Worm (Caenorhabditis elegans) whole organism, L4 larva: ENCODE data around the gene yju-2.

Source experiments
- F10B5.3 ChIP-seq: sonication (generic microtip); optimal IDR thresholded peaks from 2 replicates; lab custom pipeline; 2016; ENCODE audit warnings: mild to moderate bottlenecking, missing genetic modification characterization, missing compliant biosample characterization
- T20F7.1 ChIP-seq: fragments of 200-800 bp; sonication (Bioruptor generic); optimal IDR thresholded peaks from 2 replicates; lab custom pipeline; 2018; ENCODE audit warnings: mild to moderate bottlenecking, missing genetic modification characterization, missing compliant biosample characterization
- Y105C5A.15 ChIP-seq: fragments of 200-800 bp; sonication (Bioruptor generic); IDR thresholded peaks from 2 replicates; pipeline ENCODE4 v1.3.6; 2022; ENCODE audit warnings: missing genetic modification characterization, missing compliant biosample characterization
- Y48G9A.11 ChIP-seq: fragments of 200-800 bp; sonication (Bioruptor generic); IDR thresholded peaks from 2 replicates; pipeline ENCODE4 v1.3.6; 2022; ENCODE audit warnings: missing genetic modification reagents, missing genetic modification characterization, missing compliant biosample characterization
- Y5F2A.4 ChIP-seq: fragments of 200-800 bp; sonication (Bioruptor generic); optimal IDR thresholded peaks from 2 replicates; lab custom pipeline; 2018; ENCODE audit warnings: mild to moderate bottlenecking, missing genetic modification characterization, missing compliant biosample characterization
- ZK337.2 ChIP-seq: fragments of 200-800 bp; sonication (Bioruptor generic); IDR thresholded peaks from 2 replicates; pipeline ENCODE4 v1.3.6; 2022; ENCODE audit warnings: missing genetic modification reagents, missing genetic modification characterization, missing compliant biosample characterization
- aly-2 ChIP-seq: sonication (generic microtip); optimal IDR thresholded peaks from 2 replicates; lab custom pipeline; 2018; ENCODE audit warnings: missing biosample characterization, missing genetic modification characterization
- arid-1 ChIP-seq: fragments of 200-800 bp; sonication (Bioruptor generic); conservative IDR thresholded peaks from 2 replicates; pipeline ENCODE4 v1.3.6; 2022; ENCODE audit warnings: missing genetic modification reagents, missing genetic modification characterization, missing compliant biosample characterization
- ceh-20 ChIP-seq: fragments of 200-800 bp; sonication (Bioruptor generic); IDR thresholded peaks from 2 replicates; pipeline ENCODE4 v1.3.6; 2022; ENCODE audit warnings: missing genetic modification reagents, missing genetic modification characterization, missing compliant biosample characterization
- ceh-28 ChIP-seq: fragments of 150-350 bp; optimal IDR thresholded peaks from 2 replicates; lab custom pipeline; 2014; ENCODE audit warnings: missing biosample characterization, missing genetic modification reagents, missing genetic modification characterization
- cey-2 ChIP-seq: sonication (generic microtip); optimal IDR thresholded peaks from 3 replicates; lab custom pipeline; 2017; ENCODE audit warnings: missing genetic modification characterization, mild to moderate bottlenecking, missing compliant biosample characterization, antibody characterized with exemption, borderline replicate concordance; ENCODE audit not compliant: insufficient read depth
- daf-19 ChIP-seq: fragments of 200-800 bp; sonication (Bioruptor generic); conservative IDR thresholded peaks from 2 replicates; pipeline ENCODE4 v1.3.6; 2022; ENCODE audit warnings: missing genetic modification characterization, missing compliant biosample characterization
- daf-8 ChIP-seq: fragments of 200-800 bp; sonication (Bioruptor generic); IDR thresholded peaks from 2 replicates; pipeline ENCODE4 v1.3.6; 2022; ENCODE audit warnings: missing genetic modification characterization, missing compliant biosample characterization
- dmd-9 ChIP-seq: fragments of 200-800 bp; sonication (Bioruptor generic); IDR thresholded peaks from 2 replicates; pipeline ENCODE4 v1.3.6; 2022; ENCODE audit warnings: missing genetic modification reagents, missing genetic modification characterization, missing compliant biosample characterization
- dpl-1 ChIP-seq: fragments of 150-350 bp; optimal IDR thresholded peaks from 2 replicates; lab custom pipeline; 2014; ENCODE audit warnings: missing biosample characterization, missing genetic modification reagents, missing genetic modification characterization
- dve-1 ChIP-seq: sonication (generic microtip); optimal IDR thresholded peaks from 2 replicates; lab custom pipeline; 2017; ENCODE audit warnings: antibody characterized with exemption, mild to moderate bottlenecking, missing genetic modification characterization, missing compliant biosample characterization; ENCODE audit not compliant: insufficient read depth
- egl-27 ChIP-seq: sonication (generic microtip); optimal IDR thresholded peaks from 3 replicates; lab custom pipeline; 2017; ENCODE audit warnings: missing biosample characterization, missing genetic modification reagents, missing genetic modification characterization
- fkh-10 ChIP-seq: fragments of 150-350 bp; optimal IDR thresholded peaks from 2 replicates; lab custom pipeline; 2014; ENCODE audit warnings: missing biosample characterization, missing genetic modification reagents, missing genetic modification characterization
- fos-1 ChIP-seq: fragments of 150-350 bp; optimal IDR thresholded peaks from 2 replicates; lab custom pipeline; 2014; ENCODE audit warnings: missing biosample characterization, missing genetic modification characterization
- gei-8 ChIP-seq: fragments of 200-800 bp; sonication (Bioruptor generic); optimal IDR thresholded peaks from 2 replicates; lab custom pipeline; 2018; ENCODE audit warnings: mild to moderate bottlenecking, missing genetic modification characterization, missing compliant biosample characterization
- hif-1 ChIP-seq, 2 experiments: sonication (generic microtip); optimal IDR thresholded peaks; 2 replicates each; lab custom pipeline; 2016 to 2017; ENCODE audit warnings: missing compliant biosample characterization in 2 of 2, missing genetic modification characterization in 2 of 2, missing genetic modification reagents in 2 of 2, missing genotype in 2 of 2, mild to moderate bottlenecking in 1 of 2
- hlh-11 ChIP-seq: fragments of 200-800 bp; sonication (Bioruptor generic); optimal IDR thresholded peaks from 2 replicates; lab custom pipeline; 2018; ENCODE audit warnings: mild to moderate bottlenecking, missing genetic modification characterization, missing compliant biosample characterization
- hlh-30 ChIP-seq: sonication (generic microtip); optimal IDR thresholded peaks from 2 replicates; lab custom pipeline; 2017; ENCODE audit warnings: antibody characterized with exemption, mild to moderate bottlenecking, missing genetic modification characterization, missing compliant biosample characterization; ENCODE audit not compliant: insufficient read depth
- jun-1 ChIP-seq: fragments of 150-350 bp; optimal IDR thresholded peaks from 2 replicates; lab custom pipeline; 2014; ENCODE audit warnings: missing biosample characterization, missing genetic modification reagents, missing genetic modification characterization
- lin-13 ChIP-seq: fragments of 150-350 bp; optimal IDR thresholded peaks from 2 replicates; lab custom pipeline; 2014; ENCODE audit warnings: missing biosample characterization, missing genetic modification reagents, missing genetic modification characterization
- lin-38 ChIP-seq: fragments of 200-800 bp; sonication (Bioruptor generic); IDR thresholded peaks from 2 replicates; pipeline ENCODE4 v1.3.6; 2022; ENCODE audit warnings: missing genetic modification reagents, missing genetic modification characterization, missing compliant biosample characterization
- lin-39 ChIP-seq: fragments of 150-350 bp; optimal IDR thresholded peaks from 2 replicates; lab custom pipeline; 2014; ENCODE audit warnings: missing biosample characterization, missing genetic modification reagents, missing genetic modification characterization
- lir-3 ChIP-seq: sonication (generic microtip); optimal IDR thresholded peaks from 2 replicates; lab custom pipeline; 2016; ENCODE audit warnings: mild to moderate bottlenecking, missing genetic modification characterization, missing compliant biosample characterization
- madf-5 ChIP-seq, 2 experiments: fragments of 200-800 bp; sonication (Bioruptor generic); IDR thresholded peaks; 2 replicates each; pipeline ENCODE4 v1.3.6; 2022; ENCODE audit warnings: missing compliant biosample characterization in 2 of 2, missing genetic modification characterization in 2 of 2
- mes-2 ChIP-seq: sonication (generic microtip); optimal IDR thresholded peaks from 2 replicates; lab custom pipeline; 2016; ENCODE audit warnings: missing genotype, mild to moderate bottlenecking, missing genetic modification characterization, missing compliant biosample characterization; ENCODE audit not compliant: poor library complexity, severe bottlenecking
- mxl-2 ChIP-seq: fragments of 200-800 bp; sonication (Bioruptor generic); conservative IDR thresholded peaks from 2 replicates; pipeline ENCODE4 v1.3.6; 2022; ENCODE audit warnings: missing genetic modification reagents, missing genetic modification characterization, missing compliant biosample characterization
- mxl-3 ChIP-seq: fragments of 200-800 bp; sonication (Bioruptor generic); optimal IDR thresholded peaks from 2 replicates; lab custom pipeline; 2018; ENCODE audit warnings: mild to moderate bottlenecking, missing genetic modification characterization, missing compliant biosample characterization
- nhr-10 ChIP-seq: fragments of 150-350 bp; optimal IDR thresholded peaks from 2 replicates; lab custom pipeline; 2014; ENCODE audit warnings: missing biosample characterization, missing genetic modification characterization
- nhr-11 ChIP-seq: fragments of 150-350 bp; optimal IDR thresholded peaks from 2 replicates; lab custom pipeline; 2014; ENCODE audit warnings: missing biosample characterization, missing genetic modification characterization
- nhr-237 ChIP-seq: sonication (generic microtip); optimal IDR thresholded peaks from 2 replicates; lab custom pipeline; 2017; ENCODE audit warnings: missing biosample characterization, missing genetic modification characterization
- nhr-25 ChIP-seq: sonication (generic microtip); optimal IDR thresholded peaks from 2 replicates; lab custom pipeline; 2017; ENCODE audit warnings: missing genetic modification characterization, mild to moderate bottlenecking, missing compliant biosample characterization, antibody characterized with exemption, moderate library complexity, borderline replicate concordance; ENCODE audit not compliant: insufficient read depth
- nhr-41 ChIP-seq: fragments of 200-800 bp; sonication (Bioruptor generic); IDR thresholded peaks from 2 replicates; pipeline ENCODE4 v1.3.6; 2022; ENCODE audit warnings: missing genetic modification reagents, missing genetic modification characterization, missing compliant biosample characterization
- nhr-48 ChIP-seq: sonication (generic microtip); optimal IDR thresholded peaks from 2 replicates; lab custom pipeline; 2016; ENCODE audit warnings: mild to moderate bottlenecking, missing genetic modification characterization, missing compliant biosample characterization
- pha-4 ChIP-seq, 2 experiments: fragments of 150-350 bp in 1 of 2; fragments of 200-800 bp in 1 of 2; sonication (Bioruptor generic) in 1 of 2; IDR thresholded peaks in 1 of 2; optimal IDR thresholded peaks in 1 of 2; 2 replicates each; pipeline versions ENCODE4 v1.3.6 to Lab custom; 2014 to 2022; ENCODE audit warnings: missing genetic modification characterization in 2 of 2, missing genetic modification reagents in 2 of 2, missing biosample characterization in 1 of 2, missing compliant biosample characterization in 1 of 2
- set-16 ChIP-seq: fragments of 200-800 bp; sonication (Bioruptor generic); IDR thresholded peaks from 2 replicates; pipeline ENCODE4 v1.3.6; 2022; ENCODE audit warnings: missing genetic modification reagents, missing genetic modification characterization, missing compliant biosample characterization
- snpc-1.2 ChIP-seq: fragments of 200-800 bp; sonication (Bioruptor generic); IDR thresholded peaks from 2 replicates; pipeline ENCODE4 v1.3.6; 2022; ENCODE audit warnings: missing genetic modification reagents, missing genetic modification characterization, missing compliant biosample characterization
- spr-1 ChIP-seq: sonication (generic microtip); optimal IDR thresholded peaks from 2 replicates; lab custom pipeline; 2016; ENCODE audit warnings: mild to moderate bottlenecking, missing genetic modification characterization, missing compliant biosample characterization
- tag-97 ChIP-seq: fragments of 200-800 bp; sonication (Bioruptor generic); IDR thresholded peaks from 2 replicates; pipeline ENCODE4 v1.3.6; 2022; ENCODE audit warnings: missing genetic modification characterization, missing compliant biosample characterization
- vab-7 ChIP-seq: fragments of 200-800 bp; sonication (Bioruptor generic); IDR thresholded peaks from 2 replicates; pipeline ENCODE4 v1.3.6; 2022; ENCODE audit warnings: missing genetic modification reagents, missing genetic modification characterization, missing compliant biosample characterization
- zag-1 ChIP-seq: fragments of 150-350 bp; optimal IDR thresholded peaks from 2 replicates; lab custom pipeline; 2014; ENCODE audit warnings: missing biosample characterization, missing genetic modification characterization
- zfp-3 ChIP-seq: fragments of 200-800 bp; sonication (Bioruptor generic); conservative IDR thresholded peaks from 2 replicates; pipeline ENCODE4 v1.3.6; 2022; ENCODE audit warnings: missing genetic modification reagents, missing genetic modification characterization, missing compliant biosample characterization
- zip-11 ChIP-seq: fragments of 200-800 bp; sonication (Bioruptor generic); IDR thresholded peaks from 2 replicates; pipeline ENCODE4 v1.3.6; 2022; ENCODE audit warnings: missing genetic modification characterization, missing compliant biosample characterization
- zip-2 ChIP-seq: fragments of 150-350 bp; optimal IDR thresholded peaks from 2 replicates; lab custom pipeline; 2014; ENCODE audit warnings: missing biosample characterization, missing genetic modification characterization
- ztf-11 ChIP-seq: fragments of 150-350 bp; optimal IDR thresholded peaks from 2 replicates; lab custom pipeline; 2014; ENCODE audit warnings: missing biosample characterization, missing genetic modification characterization

The yju-2 gene

ce11 chrIII:7189581-7190128 lies 5.5 kb downstream of the yju-2 start, which contains the start of gene rps-21 (continued):
- TF ChIP-seq nhr-48 (tag; lab: Kevin White, UChicago) (peak; percentile 11), spr-1 (tag; lab: Kevin White, UChicago) (no peak), zag-1 (no peak), cey-2 (tag; lab: Kevin White, UChicago) (no peak), snpc-1.2 (GFP tag; lab: Robert Waterston, UW) (no peak), Y48G9A.11 (GFP tag; lab: Robert Waterston, UW) (no peak), hlh-30 (peak; percentile 77), Y105C5A.15 (no peak), zip-2 (tag; lab: Kevin White, UChicago) (no peak), set-16 (no peak; the same call in 1 of the 2 replicates), nhr-25 (tag; lab: Kevin White, UChicago) (peak; percentile 49), mxl-2 (GFP tag; lab: Robert Waterston, UW) (no peak), daf-19 (no peak), ceh-28 (tag; lab: Kevin White, UChicago) (no peak), mes-2 (peak; percentile 92), fos-1 (tag; lab: Kevin White, UChicago) (no peak), madf-5 (GFP tag; IDR thresholded peaks at IDR 0.05; lab: Robert Waterston, UW) (no peak), dve-1 (tag; lab: Kevin White, UChicago) (peak; percentile 82), arid-1 (GFP tag; lab: Robert Waterston, UW) (0 out of 2 replicates have a peak, but pooled peaks have one; percentile 23), lir-3 (tag; lab: Kevin White, UChicago) (no peak), lin-38 (GFP tag; lab: Robert Waterston, UW) (peak; percentile 74), hlh-11 (peak; percentile 69), dmd-9 (GFP tag; lab: Robert Waterston, UW) (no peak), dpl-1 (peak; percentile 82), ZK337.2 (GFP tag; lab: Robert Waterston, UW) (no peak), pha-4 (GFP tag; IDR thresholded peaks at IDR 0.05; lab: Robert Waterston, UW) (no peak), pha-4 (tag; optimal IDR thresholded peaks at IDR 0.05; lab: Kevin White, UChicago) (no peak), nhr-10 (no peak), mxl-3 (GFP tag; lab: Kevin White, UChicago) (no peak), ceh-20 (peak; percentile 48; the same call in 1 of the 2 replicates), nhr-41 (GFP tag; lab: Robert Waterston, UW) (no peak), daf-8 (no peak), zfp-3 (no peak), ztf-11 (no peak), jun-1 (tag; lab: Kevin White, UChicago) (no peak), fkh-10 (GFP tag; lab: Kevin White, UChicago) (peak; percentile 9), egl-27 (no peak), gei-8 (no peak), nhr-237 (tag; lab: Kevin White, UChicago) (no peak), nhr-11 (tag; lab: Kevin White, UChicago) (peak; percentile 91), hif-1 (tag; optimal IDR thresholded peaks at IDR 0.05; lab: Kevin White, UChicago) (peak in 1 of 2 experiments; percentile 63), lin-13 (GFP tag; lab: Kevin White, UChicago) (peak; percentile 58), T20F7.1 (GFP tag; lab: Kevin White, UChicago) (peak; percentile 78), vab-7 (GFP tag; lab: Robert Waterston, UW) (no peak), lin-39 (tag; lab: Kevin White, UChicago) (no peak), aly-2 (no peak), tag-97 (GFP tag; lab: Robert Waterston, UW) (no peak), zip-11 (GFP tag; lab: Robert Waterston, UW) (no peak), F10B5.3 (tag; lab: Kevin White, UChicago) (no peak), Y5F2A.4 (GFP tag; lab: Kevin White, UChicago) (no peak)
